Worm (Caenorhabditis elegans): ENCODE measurements around the gene acl-4.

DNA sequence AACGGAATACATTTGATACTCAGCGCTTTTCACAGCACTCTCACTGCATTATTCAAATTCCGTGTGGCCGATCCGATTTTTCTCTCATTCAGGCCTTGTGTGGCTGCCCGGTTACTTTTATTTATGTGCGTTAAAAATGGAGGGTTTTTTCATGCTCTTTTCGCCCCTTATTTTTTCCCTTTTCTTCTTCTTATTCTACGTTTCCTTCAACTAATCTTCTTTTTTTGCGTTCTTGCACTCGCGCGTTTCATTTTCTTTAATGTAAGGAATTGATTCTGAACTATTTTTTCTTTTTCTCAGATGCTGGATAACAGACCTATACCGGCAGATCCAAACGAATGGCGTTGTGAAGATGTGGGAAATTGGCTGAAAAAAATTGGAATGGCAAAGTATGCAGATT, 38.4 kb upstream of the acl-4 start, which contains the start of gene F53B1.2:
- TF ChIP-seq elt-3 (tag; optimal IDR thresholded peaks at IDR 0.05) (no peak), elt-1 (tag; optimal IDR thresholded peaks at IDR 0.05; ENCODE audit: borderline replicate concordance, insufficient read depth) (no peak), sem-2 (GFP tag; optimal IDR thresholded peaks at IDR 0.05) (no peak), nhr-12 (tag; optimal IDR thresholded peaks at IDR 0.05) (no peak), nhr-237 (tag; optimal IDR thresholded peaks at IDR 0.05) (no peak), M03D4.4 (tag; optimal IDR thresholded peaks at IDR 0.05) (no peak), nhr-76 (tag; optimal IDR thresholded peaks at IDR 0.05) (no peak), ces-1 (GFP tag; optimal IDR thresholded peaks at IDR 0.05) (no peak), lsy-2 (tag; optimal IDR thresholded peaks at IDR 0.05) (no peak), nhr-28 (tag; optimal IDR thresholded peaks at IDR 0.05) (no peak), nhr-2 (tag; optimal IDR thresholded peaks at IDR 0.05) (no peak), mep-1 (tag; optimal IDR thresholded peaks at IDR 0.05) (no peak), unc-39 (tag; optimal IDR thresholded peaks at IDR 0.05) (no peak), ztf-11 (tag; optimal IDR thresholded peaks at IDR 0.05) (no peak)
